Worm (Caenorhabditis elegans) whole organism, L1 larva: ENCODE measurements around the gene F56H9.9.

Experiments
- nhr-77 ChIP-seq: fragments of 150-350 bp; optimal IDR thresholded peaks from 2 replicates; lab custom pipeline; 2014; ENCODE audit warnings: missing biosample characterization, missing genetic modification characterization
- zag-1 ChIP-seq: fragments of 150-350 bp; optimal IDR thresholded peaks from 2 replicates; lab custom pipeline; 2014; ENCODE audit warnings: missing biosample characterization, missing genetic modification characterization

- TF ChIP-seq zag-1 (no peak), nhr-77 (tag; lab: Kevin White, UChicago) (no peak)
These were observed 14.7 kb downstream of the F56H9.9 start, which contains the start of gene ZC116.1 for ce11 chrV:12609526-12609925.
